Fruit fly (Drosophila melanogaster) whole organism, embryonic: ENCODE data around the gene Cdc23.
A peak's percentile ranks its signal among the peaks of the same experiment; 100 is the strongest.

ENCODE experiments used
- Atf3 ChIP-seq: fragments of 200-800 bp; sonication (Bioruptor generic); optimal IDR thresholded peaks from 3 replicates; lab custom pipeline; 2016; ENCODE audit warnings: missing biosample characterization, missing genetic modification characterization
- Atf6 ChIP-seq: fragments of 200-800 bp; sonication (Bioruptor generic); IDR thresholded peaks from 2 replicates; pipeline ENCODE4 v1.3.6; 2022; ENCODE audit warnings: missing biosample characterization, missing genetic modification characterization
- B-H1 ChIP-seq: fragments of 200-800 bp; sonication (Bioruptor generic); IDR thresholded peaks from 3 replicates; pipeline ENCODE4 v1.3.6; 2022; ENCODE audit warnings: missing biosample characterization, missing genetic modification characterization
- CG10209 ChIP-seq: fragments of 200-800 bp; sonication (Bioruptor generic); optimal IDR thresholded peaks from 3 replicates; lab custom pipeline; 2017; ENCODE audit warnings: missing biosample characterization, mild to moderate bottlenecking, missing genetic modification characterization, missing genetic modification reagents
- CG1024 ChIP-seq: fragments of 200-800 bp; sonication (Bioruptor generic); IDR thresholded peaks from 2 replicates; pipeline ENCODE4 v1.3.6; 2022; ENCODE audit warnings: missing biosample characterization, missing genetic modification characterization
- CG11456 ChIP-seq: fragments of 200-800 bp; sonication (Bioruptor generic); IDR thresholded peaks from 3 replicates; pipeline ENCODE4 v1.3.6; 2022; ENCODE audit warnings: missing biosample characterization, missing genetic modification characterization
- CG15696 ChIP-seq: fragments of 200-800 bp; sonication (Bioruptor generic); optimal IDR thresholded peaks from 2 replicates; lab custom pipeline; 2019; ENCODE audit warnings: missing biosample characterization, mild to moderate bottlenecking, missing genetic modification characterization, moderate library complexity
- CG17802 ChIP-seq: fragments of 200-800 bp; sonication (Bioruptor generic); optimal IDR thresholded peaks from 2 replicates; lab custom pipeline; 2018; ENCODE audit warnings: missing biosample characterization, mild to moderate bottlenecking, missing genetic modification characterization, moderate library complexity
- CG1792 ChIP-seq: fragments of 200-800 bp; sonication (Bioruptor generic); optimal IDR thresholded peaks from 2 replicates; lab custom pipeline; 2016; ENCODE audit warnings: missing biosample characterization, missing genetic modification characterization
- CG18599 ChIP-seq: fragments of 200-800 bp; sonication (Bioruptor generic); optimal IDR thresholded peaks from 3 replicates; lab custom pipeline; 2017; ENCODE audit warnings: missing biosample characterization, missing genetic modification characterization, mild to moderate bottlenecking, moderate library complexity, missing genetic modification reagents
- CG2116 ChIP-seq: fragments of 200-800 bp; sonication (Bioruptor generic); optimal IDR thresholded peaks from 3 replicates; lab custom pipeline; 2018; ENCODE audit warnings: missing biosample characterization, mild to moderate bottlenecking, missing genetic modification characterization
- CG31388 ChIP-seq: fragments of 200-800 bp; sonication (Bioruptor generic); optimal IDR thresholded peaks from 2 replicates; lab custom pipeline; 2016; ENCODE audit warnings: missing biosample characterization, missing genetic modification characterization
- CG4360 ChIP-seq: fragments of 200-800 bp; sonication (Bioruptor generic); IDR thresholded peaks from 2 replicates; pipeline ENCODE4 v1.3.6; 2022; ENCODE audit warnings: missing biosample characterization, missing genetic modification characterization
- CG5953 ChIP-seq: fragments of 200-800 bp; sonication (Bioruptor generic); IDR thresholded peaks from 2 replicates; pipeline ENCODE4 v1.3.6; 2022; ENCODE audit warnings: missing biosample characterization, missing genetic modification characterization
- CG7357 ChIP-seq: fragments of 200-800 bp; sonication (Bioruptor generic); IDR thresholded peaks from 3 replicates; pipeline ENCODE4 v1.3.6; 2022; ENCODE audit warnings: missing biosample characterization, missing genetic modification characterization
- CG7556 ChIP-seq: fragments of 200-800 bp; sonication (Bioruptor generic); optimal IDR thresholded peaks from 2 replicates; lab custom pipeline; 2017; ENCODE audit warnings: missing biosample characterization, mild to moderate bottlenecking, missing genetic modification characterization
- CG7928 ChIP-seq: fragments of 200-800 bp; sonication (Bioruptor generic); optimal IDR thresholded peaks from 2 replicates; lab custom pipeline; 2017; ENCODE audit warnings: missing biosample characterization, mild to moderate bottlenecking, missing genetic modification characterization
- CHES-1-like ChIP-seq: fragments of 200-800 bp; sonication (Bioruptor generic); optimal IDR thresholded peaks from 2 replicates; lab custom pipeline; 2016; ENCODE audit warnings: missing biosample characterization, missing genetic modification characterization
- Eip74EF ChIP-seq, 2 experiments: fragments of 200-800 bp in 1 of 2; fragments of >200 bp in 1 of 2; sonication (Bioruptor generic) in 1 of 2; optimal IDR thresholded peaks; 2 replicates each; lab custom pipeline; 2017 to 2019; ENCODE audit warnings: missing biosample characterization in 2 of 2, missing genetic modification characterization in 2 of 2, mild to moderate bottlenecking in 1 of 2, moderate library complexity in 1 of 2
- Elba2 ChIP-seq: fragments of 200-800 bp; sonication (Bioruptor generic); optimal IDR thresholded peaks from 3 replicates; lab custom pipeline; 2016; ENCODE audit warnings: missing biosample characterization, missing genetic modification characterization
- Ets97D ChIP-seq: fragments of 200-800 bp; sonication (Bioruptor generic); optimal IDR thresholded peaks from 3 replicates; lab custom pipeline; 2016; ENCODE audit warnings: missing biosample characterization, missing genetic modification characterization
- GATAe ChIP-seq: fragments of 200-800 bp; sonication (Bioruptor generic); conservative IDR thresholded peaks from 2 replicates; pipeline ENCODE4 v1.3.6; 2022; ENCODE audit warnings: missing biosample characterization, missing genetic modification characterization
- HmgD ChIP-seq: fragments of 200-800 bp; sonication (Bioruptor generic); optimal IDR thresholded peaks from 3 replicates; lab custom pipeline; 2016; ENCODE audit warnings: missing biosample characterization, missing genetic modification characterization
- Lpt ChIP-seq: fragments of >200 bp; optimal IDR thresholded peaks from 2 replicates; lab custom pipeline; 2018; ENCODE audit warnings: missing biosample characterization, missing genetic modification characterization
- MBD-R2 ChIP-seq: fragments of 200-800 bp; sonication (Bioruptor generic); IDR thresholded peaks from 2 replicates; pipeline ENCODE4 v1.3.6; 2022; ENCODE audit warnings: missing biosample characterization, missing genetic modification characterization
- MESR4 ChIP-seq: fragments of 200-800 bp; sonication (Bioruptor generic); optimal IDR thresholded peaks from 2 replicates; lab custom pipeline; 2018; ENCODE audit warnings: missing biosample characterization, mild to moderate bottlenecking, missing genetic modification characterization, moderate library complexity
- Max ChIP-seq: fragments of 200-800 bp; sonication (Bioruptor generic); optimal IDR thresholded peaks from 2 replicates; lab custom pipeline; 2016; ENCODE audit warnings: missing biosample characterization, mild to moderate bottlenecking, missing genetic modification characterization
- Nf-YB ChIP-seq: fragments of 200-800 bp; sonication (Bioruptor generic); optimal IDR thresholded peaks from 3 replicates; lab custom pipeline; 2019; ENCODE audit warnings: missing biosample characterization, mild to moderate bottlenecking, missing genetic modification characterization, moderate library complexity
- Oli ChIP-seq: fragments of 200-800 bp; sonication (Bioruptor generic); optimal IDR thresholded peaks from 2 replicates; lab custom pipeline; 2018; ENCODE audit warnings: missing biosample characterization, mild to moderate bottlenecking, missing genetic modification characterization, moderate library complexity
- Ravus ChIP-seq: fragments of 200-800 bp; sonication (Bioruptor generic); IDR thresholded peaks from 2 replicates; pipeline ENCODE4 v1.3.6; 2022; ENCODE audit warnings: missing biosample characterization, missing genetic modification characterization
- Sox100B ChIP-seq: fragments of 200-800 bp; sonication (Bioruptor generic); optimal IDR thresholded peaks from 3 replicates; lab custom pipeline; 2018; ENCODE audit warnings: missing biosample characterization, mild to moderate bottlenecking, missing genetic modification characterization
- ara ChIP-seq: fragments of 200-800 bp; sonication (Bioruptor generic); IDR thresholded peaks from 2 replicates; pipeline ENCODE4 v1.3.6; 2022; ENCODE audit warnings: missing biosample characterization, missing genetic modification characterization
- ato ChIP-seq: fragments of 200-800 bp; sonication (Bioruptor generic); IDR thresholded peaks from 2 replicates; pipeline ENCODE4 v1.3.6; 2022; ENCODE audit warnings: missing biosample characterization, missing genetic modification characterization; ENCODE audit not compliant: partially characterized antibody
- cato ChIP-seq: fragments of 200-800 bp; sonication (Bioruptor generic); optimal IDR thresholded peaks from 2 replicates; lab custom pipeline; 2016; ENCODE audit warnings: missing biosample characterization, missing genetic modification characterization, borderline replicate concordance
- chif ChIP-seq, 2 experiments: fragments of 200-800 bp; sonication (Bioruptor generic); optimal IDR thresholded peaks; 3 replicates each; lab custom pipeline; 2016; ENCODE audit warnings: missing biosample characterization in 2 of 2, missing genetic modification characterization in 2 of 2
- chn ChIP-seq: fragments of 200-800 bp; sonication (Bioruptor generic); optimal IDR thresholded peaks from 2 replicates; lab custom pipeline; 2016; ENCODE audit warnings: missing biosample characterization, missing genetic modification characterization
- dati ChIP-seq: fragments of 200-800 bp; sonication (Bioruptor generic); IDR thresholded peaks from 2 replicates; pipeline ENCODE4 v1.3.6; 2022; ENCODE audit warnings: missing biosample characterization, missing genetic modification characterization
- esg ChIP-seq: fragments of 200-800 bp; sonication (Bioruptor generic); conservative IDR thresholded peaks from 2 replicates; pipeline ENCODE4 v1.3.6; 2022; ENCODE audit warnings: missing biosample characterization, missing genetic modification characterization
- gce ChIP-seq: fragments of 200-800 bp; sonication (Bioruptor generic); IDR thresholded peaks from 3 replicates; pipeline ENCODE4 v1.3.6; 2022; ENCODE audit warnings: missing biosample characterization, missing genetic modification characterization
- gcm ChIP-seq: fragments of 200-800 bp; sonication (Bioruptor generic); optimal IDR thresholded peaks from 2 replicates; lab custom pipeline; 2019; ENCODE audit warnings: missing biosample characterization, mild to moderate bottlenecking, missing genetic modification characterization, moderate library complexity
- gro ChIP-seq: fragments of 200-800 bp; sonication (Bioruptor generic); optimal IDR thresholded peaks from 2 replicates; lab custom pipeline; 2016; ENCODE audit warnings: missing biosample characterization, missing genetic modification characterization
- h ChIP-seq: fragments of >200 bp; optimal IDR thresholded peaks from 2 replicates; lab custom pipeline; 2017
- hbn ChIP-seq: fragments of 200-800 bp; sonication (Bioruptor generic); IDR thresholded peaks from 2 replicates; pipeline ENCODE4 v1.3.6; 2022; ENCODE audit warnings: missing biosample characterization, missing genetic modification characterization; ENCODE audit not compliant: partially characterized antibody
- luna ChIP-seq: fragments of 200-800 bp; sonication (Bioruptor generic); optimal IDR thresholded peaks from 2 replicates; lab custom pipeline; 2016; ENCODE audit warnings: missing biosample characterization, missing genetic modification characterization
- nerfin-1 ChIP-seq: fragments of 200-800 bp; sonication (Bioruptor generic); optimal IDR thresholded peaks from 3 replicates; lab custom pipeline; 2019; ENCODE audit warnings: missing biosample characterization, mild to moderate bottlenecking, missing genetic modification characterization, moderate library complexity
- prd ChIP-seq, 3 experiments: fragments of >200 bp in 2 of 3; fragments of 200-800 bp in 1 of 3; sonication (Bioruptor generic) in 1 of 3; optimal IDR thresholded peaks in 2 of 3; IDR thresholded peaks in 1 of 3; 2 replicates in 2 of 3; 3 replicates in 1 of 3; pipeline versions ENCODE4 v1.3.6 to Lab custom; 2017 to 2022; ENCODE audit warnings: missing biosample characterization in 1 of 3, missing genetic modification characterization in 1 of 3
- sc ChIP-seq, 3 experiments: fragments of >200 bp in 2 of 3; fragments of 200-800 bp in 1 of 3; sonication (Bioruptor generic) in 1 of 3; optimal IDR thresholded peaks; 2 replicates in 2 of 3; 3 replicates in 1 of 3; lab custom pipeline; 2017; ENCODE audit warnings: mild to moderate bottlenecking in 1 of 3, missing biosample characterization in 1 of 3, missing genetic modification characterization in 1 of 3, missing genetic modification reagents in 1 of 3
- scrt ChIP-seq: fragments of 200-800 bp; sonication (Bioruptor generic); optimal IDR thresholded peaks from 2 replicates; lab custom pipeline; 2018; ENCODE audit warnings: missing biosample characterization, mild to moderate bottlenecking, missing genetic modification characterization, moderate library complexity
- sna ChIP-seq: fragments of 200-800 bp; sonication (Bioruptor generic); IDR thresholded peaks from 2 replicates; pipeline ENCODE4 v1.3.6; 2022; ENCODE audit warnings: missing biosample characterization, missing genetic modification characterization; ENCODE audit not compliant: partially characterized antibody
- wor ChIP-seq: fragments of 200-800 bp; sonication (Bioruptor generic); IDR thresholded peaks from 2 replicates; pipeline ENCODE4 v1.3.6; 2022; ENCODE audit warnings: missing biosample characterization, missing genetic modification characterization
- zen2 ChIP-seq: fragments of 200-800 bp; sonication (Bioruptor generic); IDR thresholded peaks from 3 replicates; pipeline ENCODE4 v1.3.6; 2022; ENCODE audit warnings: missing biosample characterization, missing genetic modification characterization; ENCODE audit not compliant: partially characterized antibody

The Cdc23 gene

dm6 chr2L:20464385-20464784 is 5.2 kb downstream of the Cdc23 start (continued):
- no peak for TF ChIP-seq gro (GFP tag; lab: Kevin White, UChicago)
- no peak for TF ChIP-seq gce (GFP tag; lab: Robert Waterston, UW)
- TF ChIP-seq CG7928 (GFP tag; lab: Kevin White, UChicago) = no peak
- TF ChIP-seq Eip74EF (GFP tag; optimal IDR thresholded peaks at IDR 0.05; lab: Kevin White, UChicago) = no peak
- no peak for TF ChIP-seq esg (GFP tag; lab: Robert Waterston, UW)
- TF ChIP-seq CG7357 = no peak
- TF ChIP-seq prd (optimal IDR thresholded peaks at IDR 0.05; lab: Kevin White, UChicago) = no peak
- no peak for TF ChIP-seq prd (GFP tag; IDR thresholded peaks at IDR 0.05; lab: Robert Waterston, UW)
- no peak for TF ChIP-seq CG11456 (GFP tag; lab: Robert Waterston, UW)
- TF ChIP-seq Max (GFP tag; lab: Kevin White, UChicago) = no peak
- TF ChIP-seq CG1024 (GFP tag; lab: Robert Waterston, UW) = no peak
- no peak for TF ChIP-seq GATAe (GFP tag; lab: Robert Waterston, UW)
- TF ChIP-seq MESR4 = no peak
- TF ChIP-seq HmgD (GFP tag; lab: Kevin White, UChicago) = no peak
- no peak for TF ChIP-seq CG31388 (GFP tag; lab: Kevin White, UChicago)
- TF ChIP-seq CG15696 (tag; lab: Kevin White, UChicago) = peak; percentile 21
- TF ChIP-seq CHES-1-like = no peak
- TF ChIP-seq Ravus (GFP tag; lab: Robert Waterston, UW) = no peak
- TF ChIP-seq Oli = no peak
- no peak for TF ChIP-seq Ets97D
- no peak for TF ChIP-seq sna (GFP tag; lab: Robert Waterston, UW)
- TF ChIP-seq Nf-YB (GFP tag; lab: Kevin White, UChicago) = no peak
- no peak for TF ChIP-seq wor
- no peak for TF ChIP-seq Elba2 (GFP tag; lab: Kevin White, UChicago)
- TF ChIP-seq nerfin-1 = peak; percentile 34
- no peak for TF ChIP-seq dati (GFP tag; lab: Robert Waterston, UW)
- TF ChIP-seq Atf3 (GFP tag; lab: Kevin White, UChicago) = no peak
- peak; percentile 47 for TF ChIP-seq Lpt (GFP tag; lab: Kevin White, UChicago)
- peak; percentile 10 for TF ChIP-seq Sox100B (GFP tag; lab: Kevin White, UChicago)
- TF ChIP-seq CG4360 = no peak
- TF ChIP-seq CG2116 (GFP tag; lab: Kevin White, UChicago) = no peak
- peak; percentile 35 for TF ChIP-seq CG10209
- no peak for TF ChIP-seq chn (GFP tag; lab: Kevin White, UChicago)
- TF ChIP-seq gcm (GFP tag; lab: Kevin White, UChicago) = no peak
- peak; percentile 13 for TF ChIP-seq CG17802 (tag; lab: Kevin White, UChicago)
- TF ChIP-seq zen2 = no peak
- TF ChIP-seq CG1792 = no peak
- TF ChIP-seq sc (optimal IDR thresholded peaks at IDR 0.05; lab: Kevin White, UChicago) = no peak
- peak; percentile 18 for TF ChIP-seq sc (GFP tag; optimal IDR thresholded peaks at IDR 0.05; lab: Kevin White, UChicago)
- no peak for TF ChIP-seq ara (GFP tag; lab: Robert Waterston, UW)
- no peak for TF ChIP-seq cato
- no peak for TF ChIP-seq Atf6 (GFP tag; lab: Robert Waterston, UW)
- TF ChIP-seq chif (GFP tag; optimal IDR thresholded peaks at IDR 0.05; lab: Kevin White, UChicago) = peak in 1 of 2 experiments; percentile 9
- TF ChIP-seq scrt (GFP tag; lab: Kevin White, UChicago) = no peak
- TF ChIP-seq h = no peak
- no peak for TF ChIP-seq CG7556 (GFP tag; lab: Kevin White, UChicago)
- TF ChIP-seq ato (GFP tag; lab: Robert Waterston, UW) = no peak
- no peak for TF ChIP-seq CG18599 (GFP tag; lab: Kevin White, UChicago)
- TF ChIP-seq CG5953 (GFP tag; lab: Robert Waterston, UW) = no peak
- TF ChIP-seq B-H1 (GFP tag; lab: Robert Waterston, UW) = no peak
- TF ChIP-seq hbn (GFP tag; lab: Robert Waterston, UW) = no peak
- TF ChIP-seq luna (GFP tag; lab: Kevin White, UChicago) = no peak
- TF ChIP-seq MBD-R2 (GFP tag; lab: Robert Waterston, UW) = no peak
